Fruit fly (Drosophila melanogaster) whole organism, wandering third instar larva: Measurements from ENCODE around the gene CG15025.

ENCODE experiments used
- Abd-B ChIP-seq: fragments of >200 bp; optimal IDR thresholded peaks from 2 replicates; lab custom pipeline; 2017; ENCODE audit warnings: missing biosample characterization, missing genetic modification characterization
- CG9705 ChIP-seq: fragments of 200-800 bp; sonication (Bioruptor generic); optimal IDR thresholded peaks from 2 replicates; lab custom pipeline; 2018; ENCODE audit warnings: missing biosample characterization, mild to moderate bottlenecking, missing genetic modification characterization
- CrebA ChIP-seq: fragments of 200-800 bp; sonication (Bioruptor generic); optimal IDR thresholded peaks from 2 replicates; lab custom pipeline; 2016; ENCODE audit warnings: missing biosample characterization, mild to moderate bottlenecking, missing genetic modification characterization, borderline replicate concordance
- Myc ChIP-seq: fragments of >200 bp; optimal IDR thresholded peaks from 2 replicates; lab custom pipeline; 2017
- dl ChIP-seq, 2 experiments: fragments of 175-275, 200-275 bp in 1 of 2; fragments of 200-275 bp in 1 of 2; sonication (Bioruptor generic); optimal IDR thresholded peaks; lab custom pipeline; 2018; ENCODE audit warnings: mild to moderate bottlenecking in 2 of 2, missing biosample characterization in 2 of 2, missing genetic modification characterization in 2 of 2, moderate library complexity in 2 of 2; ENCODE audit not compliant: partially characterized antibody in 2 of 2, insufficient read depth in 1 of 2
- fru ChIP-seq: fragments of 200-800 bp; sonication (Bioruptor generic); optimal IDR thresholded peaks from 3 replicates; lab custom pipeline; 2016; ENCODE audit warnings: missing biosample characterization, mild to moderate bottlenecking, missing genetic modification characterization
- h ChIP-seq: fragments of 200-800 bp; sonication (Bioruptor generic); optimal IDR thresholded peaks from 3 replicates; lab custom pipeline; 2016; ENCODE audit warnings: missing biosample characterization, mild to moderate bottlenecking, missing genetic modification characterization
- pan ChIP-seq: fragments of >200 bp; optimal IDR thresholded peaks from 2 replicates; lab custom pipeline; 2017
- psq ChIP-seq: fragments of 200-800 bp; sonication (Bioruptor generic); optimal IDR thresholded peaks from 3 replicates; lab custom pipeline; 2017; ENCODE audit warnings: missing biosample characterization, mild to moderate bottlenecking, missing genetic modification characterization, moderate library complexity
- rgr ChIP-seq: fragments of 200-800 bp; sonication (Bioruptor generic); optimal IDR thresholded peaks from 3 replicates; lab custom pipeline; 2016; ENCODE audit warnings: missing biosample characterization, mild to moderate bottlenecking, missing genetic modification characterization
- usp ChIP-seq: fragments of >200 bp; optimal IDR thresholded peaks from 2 replicates; lab custom pipeline; 2017; ENCODE audit warnings: missing biosample characterization, missing genetic modification characterization

DNA sequence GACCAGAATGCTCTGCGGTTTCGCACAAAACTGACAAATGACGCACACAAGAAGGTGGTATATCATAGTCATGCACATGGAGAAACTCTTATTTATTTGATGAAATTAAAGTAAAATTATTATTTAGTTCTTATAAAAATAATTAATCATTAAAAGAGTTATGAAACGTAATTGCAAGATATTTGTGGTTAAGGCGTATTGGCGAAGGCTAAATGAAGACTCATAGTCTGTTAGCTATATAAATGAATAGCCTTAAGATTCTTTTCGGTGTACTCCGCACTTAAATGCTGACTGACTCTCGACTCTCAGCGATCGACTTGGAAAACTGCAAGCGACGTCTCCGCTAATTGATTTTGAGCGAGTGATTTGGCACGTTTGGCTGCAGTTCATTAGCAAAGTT lies 14.4 kb downstream of the CG15025 start:
- TF ChIP-seq psq (no peak), pan (lab: Kevin White, UChicago) (no peak), dl (GFP tag; optimal IDR thresholded peaks at IDR 0.05; lab: Kevin White, UChicago; ENCODE audit: insufficient read depth in 1 of 2, partially characterized antibody in 2 of 2) (no peak), fru (GFP tag; lab: Kevin White, UChicago) (no peak), h (GFP tag; lab: Kevin White, UChicago) (no peak), usp (no peak), Abd-B (no peak), Myc (lab: Kevin White, UChicago) (no peak), CG9705 (GFP tag; lab: Kevin White, UChicago) (no peak), rgr (GFP tag; lab: Kevin White, UChicago) (no peak), CrebA (GFP tag; lab: Kevin White, UChicago) (no peak)
